Fruit fly (Drosophila melanogaster) whole organism, pupa: ENCODE results near the gene CG15891.

Source experiments
- CG10348 ChIP-seq: fragments of 200-800 bp; sonication (Bioruptor generic); IDR thresholded peaks from 2 replicates; pipeline ENCODE4 v1.3.6; 2022; ENCODE audit warnings: missing biosample characterization, missing genetic modification characterization
- CG12605 ChIP-seq: fragments of 200-800 bp; sonication (Bioruptor generic); IDR thresholded peaks from 2 replicates; pipeline ENCODE4 v1.3.6; 2022; ENCODE audit warnings: missing biosample characterization, missing genetic modification characterization
- CG13204 ChIP-seq: fragments of 200-800 bp; sonication (Bioruptor generic); optimal IDR thresholded peaks from 2 replicates; lab custom pipeline; 2018; ENCODE audit warnings: missing biosample characterization, mild to moderate bottlenecking, missing genetic modification characterization, moderate library complexity
- CG14655 ChIP-seq: fragments of 200-800 bp; sonication (Bioruptor generic); optimal IDR thresholded peaks from 3 replicates; lab custom pipeline; 2017; ENCODE audit warnings: mild to moderate bottlenecking, missing biosample characterization, missing genetic modification reagents, missing genetic modification characterization
- CG15710 ChIP-seq: fragments of 200-800 bp; sonication (Bioruptor generic); optimal IDR thresholded peaks from 2 replicates; lab custom pipeline; 2018; ENCODE audit warnings: missing biosample characterization, mild to moderate bottlenecking, missing genetic modification characterization, moderate library complexity
- CG17806 ChIP-seq: fragments of 200-800 bp; sonication (Bioruptor generic); optimal IDR thresholded peaks from 2 replicates; lab custom pipeline; 2018; ENCODE audit warnings: missing biosample characterization, mild to moderate bottlenecking, missing genetic modification characterization, moderate library complexity
- CG32121 ChIP-seq: fragments of 200-800 bp; sonication (Bioruptor generic); IDR thresholded peaks from 2 replicates; pipeline ENCODE4 v1.3.6; 2022; ENCODE audit warnings: missing biosample characterization, missing genetic modification characterization
- CG34367 ChIP-seq: fragments of 200-800 bp; sonication (Bioruptor generic); optimal IDR thresholded peaks from 2 replicates; lab custom pipeline; 2018; ENCODE audit warnings: missing biosample characterization, mild to moderate bottlenecking, missing genetic modification characterization
- CG4496 ChIP-seq: fragments of 200-800 bp; sonication (Bioruptor generic); IDR thresholded peaks from 3 replicates; pipeline ENCODE4 v1.3.6; 2022; ENCODE audit warnings: missing biosample characterization, missing genetic modification characterization
- CG8159 ChIP-seq: fragments of 200-800 bp; sonication (Bioruptor generic); optimal IDR thresholded peaks from 3 replicates; lab custom pipeline; 2018; ENCODE audit warnings: missing biosample characterization, mild to moderate bottlenecking, missing genetic modification characterization, moderate library complexity
- CG8301 ChIP-seq: fragments of 200-800 bp; sonication (Bioruptor generic); optimal IDR thresholded peaks from 2 replicates; lab custom pipeline; 2018; ENCODE audit warnings: missing biosample characterization, mild to moderate bottlenecking, missing genetic modification characterization
- CG9948 ChIP-seq: fragments of 200-800 bp; sonication (Bioruptor generic); optimal IDR thresholded peaks from 2 replicates; lab custom pipeline; 2018; ENCODE audit warnings: missing biosample characterization, mild to moderate bottlenecking, missing genetic modification characterization, moderate library complexity
- D1 ChIP-seq: fragments of 200-800 bp; sonication (Bioruptor generic); optimal IDR thresholded peaks from 2 replicates; lab custom pipeline; 2018; ENCODE audit warnings: missing biosample characterization, mild to moderate bottlenecking, missing genetic modification characterization, moderate library complexity
- EcR ChIP-seq: fragments of 200-800 bp; sonication (Bioruptor generic); optimal IDR thresholded peaks from 3 replicates; lab custom pipeline; 2019; ENCODE audit warnings: missing biosample characterization, missing genetic modification characterization, mild to moderate bottlenecking, moderate library complexity, missing genetic modification reagents
- Ets98B ChIP-seq: fragments of 200-800 bp; sonication (Bioruptor generic); IDR thresholded peaks from 2 replicates; pipeline ENCODE4 v1.3.6; 2022; ENCODE audit warnings: missing biosample characterization, missing genetic modification characterization
- Pif1A ChIP-seq: fragments of 200-800 bp; sonication (Bioruptor generic); optimal IDR thresholded peaks from 3 replicates; lab custom pipeline; 2016; ENCODE audit warnings: missing biosample characterization, missing genetic modification characterization
- Pif1B ChIP-seq: fragments of 200-800 bp; sonication (Bioruptor generic); optimal IDR thresholded peaks from 3 replicates; lab custom pipeline; 2016; ENCODE audit warnings: missing biosample characterization, missing genetic modification characterization
- Snoo ChIP-seq: fragments of 200-800 bp; sonication (Bioruptor generic); optimal IDR thresholded peaks from 3 replicates; lab custom pipeline; 2017; ENCODE audit warnings: missing biosample characterization, mild to moderate bottlenecking, missing genetic modification characterization, inconsistent platforms
- fd96Ca ChIP-seq: fragments of 200-800 bp; sonication (Bioruptor generic); IDR thresholded peaks from 3 replicates; pipeline ENCODE4 v1.3.6; 2022; ENCODE audit warnings: missing biosample characterization, missing genetic modification characterization
- gl ChIP-seq: fragments of 200-800 bp; sonication (Bioruptor generic); optimal IDR thresholded peaks from 2 replicates; lab custom pipeline; 2018; ENCODE audit warnings: missing biosample characterization, mild to moderate bottlenecking, missing genetic modification characterization
- rn ChIP-seq: fragments of 200-800 bp; sonication (Bioruptor generic); IDR thresholded peaks from 2 replicates; pipeline ENCODE4 v1.3.6; 2022; ENCODE audit warnings: missing biosample characterization, missing genetic modification characterization

The CG15891 gene

DNA sequence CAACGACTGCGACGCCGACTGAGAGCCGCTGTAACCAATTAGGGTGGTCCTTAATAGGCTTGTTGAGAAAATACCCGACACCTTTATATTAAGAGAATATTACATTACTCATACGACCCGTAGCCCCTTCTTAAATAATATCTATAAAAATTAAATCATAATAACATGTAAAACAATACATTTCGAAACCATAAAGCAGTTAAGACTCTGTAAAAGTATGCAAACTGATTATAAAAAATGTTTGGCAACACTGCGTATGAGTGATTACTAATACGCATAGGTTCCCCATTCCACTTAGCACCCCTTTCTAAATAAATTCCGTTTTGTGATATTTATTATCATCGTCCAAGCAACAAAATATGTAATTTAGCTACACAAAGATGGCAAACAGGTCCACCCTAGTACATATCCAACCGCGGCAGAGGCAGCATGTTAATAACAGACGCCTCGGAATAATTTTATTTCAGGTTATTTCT is 45.5 kb upstream of the CG15891 start:
- peak; percentile 36; the same call in 1 of the 3 replicates for TF ChIP-seq CG4496 (GFP tag; lab: Robert Waterston, UW)
- TF ChIP-seq CG12605 (GFP tag; lab: Robert Waterston, UW) = peak; percentile 41; the same call in 1 of the 2 replicates
- TF ChIP-seq CG17806 = peak; percentile 71
- peak; percentile 99 for TF ChIP-seq CG8159 (tag; lab: Kevin White, UChicago)
- peak; percentile 89 for TF ChIP-seq CG15710 (tag; lab: Kevin White, UChicago)
- TF ChIP-seq gl (tag; lab: Kevin White, UChicago) = peak; percentile 48
- TF ChIP-seq CG9948 (tag; lab: Kevin White, UChicago) = peak; percentile 84
- no peak for TF ChIP-seq EcR
- TF ChIP-seq rn = peak; percentile 41; the same call in 1 of the 2 replicates
- peak; percentile 47 for TF ChIP-seq Ets98B (GFP tag; lab: Robert Waterston, UW)
- TF ChIP-seq Pif1A (GFP tag; lab: Kevin White, UChicago) = peak; percentile 87
- TF ChIP-seq fd96Ca = peak; percentile 75
- TF ChIP-seq CG34367 (tag; lab: Kevin White, UChicago) = peak; percentile 80
- peak; percentile 72 for TF ChIP-seq CG13204 (GFP tag; lab: Kevin White, UChicago)
- peak; percentile 89 for TF ChIP-seq CG8301 (tag; lab: Kevin White, UChicago)
- peak; percentile 88 for TF ChIP-seq Pif1B
- TF ChIP-seq D1 (tag; lab: Kevin White, UChicago) = peak; percentile 66
- TF ChIP-seq CG14655 (GFP tag; lab: Kevin White, UChicago) = peak; percentile 90
- TF ChIP-seq Snoo = peak; percentile 90
- TF ChIP-seq CG10348 (GFP tag; lab: Robert Waterston, UW) = no peak
- peak; percentile 58 for TF ChIP-seq CG32121 (GFP tag; lab: Robert Waterston, UW)
- TF ChIP-seq, all 21 proteins: peak for 19

- TF ChIP-seq Snoo (no peak), EcR (peak; percentile 96), Pif1B (peak; percentile 38), CG15710 (tag; lab: Kevin White, UChicago) (peak; percentile 87), CG4496 (GFP tag; lab: Robert Waterston, UW) (peak; percentile 82), Pif1A (GFP tag; lab: Kevin White, UChicago) (peak; percentile 54), CG17806 (peak; percentile 85), fd96Ca (peak; percentile 60; the same call in 2 of the 3 replicates), CG10348 (GFP tag; lab: Robert Waterston, UW) (no peak), CG32121 (GFP tag; lab: Robert Waterston, UW) (peak; percentile 80), CG8159 (tag; lab: Kevin White, UChicago) (peak; percentile 45), D1 (tag; lab: Kevin White, UChicago) (peak; percentile 26), CG13204 (GFP tag; lab: Kevin White, UChicago) (no peak), CG34367 (tag; lab: Kevin White, UChicago) (peak; percentile 76), CG9948 (tag; lab: Kevin White, UChicago) (peak; percentile 77), Ets98B (GFP tag; lab: Robert Waterston, UW) (peak; percentile 83), CG8301 (tag; lab: Kevin White, UChicago) (peak; percentile 59), rn (0 out of 2 replicates have a peak, but pooled peaks have one; percentile 36), CG14655 (GFP tag; lab: Kevin White, UChicago) (peak; percentile 39), CG12605 (GFP tag; lab: Robert Waterston, UW) (peak; percentile 59; the same call in 1 of the 2 replicates), gl (tag; lab: Kevin White, UChicago) (peak; percentile 66)
These were observed 44.9 kb upstream of the CG15891 start for dm6 chrX:6339970-6340548.

- no peak for TF ChIP-seq CG10348 (GFP tag; lab: Robert Waterston, UW)
- TF ChIP-seq CG12605 (GFP tag; lab: Robert Waterston, UW) = peak; percentile 30; the same call in 1 of the 2 replicates
- TF ChIP-seq Ets98B (GFP tag; lab: Robert Waterston, UW) = peak; percentile 52
- TF ChIP-seq CG14655 (GFP tag; lab: Kevin White, UChicago) = peak; percentile 73
- TF ChIP-seq CG15710 (tag; lab: Kevin White, UChicago) = peak; percentile 57
- peak; percentile 11 for TF ChIP-seq gl (tag; lab: Kevin White, UChicago)
- peak; percentile 67 for TF ChIP-seq CG9948 (tag; lab: Kevin White, UChicago)
- TF ChIP-seq Pif1B = peak; percentile 15
- TF ChIP-seq CG4496 (GFP tag; lab: Robert Waterston, UW) = peak; percentile 76
- TF ChIP-seq fd96Ca = peak; percentile 68; the same call in 2 of the 3 replicates
- TF ChIP-seq CG32121 (GFP tag; lab: Robert Waterston, UW) = peak; percentile 49; the same call in 1 of the 2 replicates
- peak; percentile 61 for TF ChIP-seq CG17806
- peak; percentile 41 for TF ChIP-seq Snoo
- peak; percentile 54 for TF ChIP-seq CG8301 (tag; lab: Kevin White, UChicago)
- no peak for TF ChIP-seq CG13204 (GFP tag; lab: Kevin White, UChicago)
- peak; percentile 73 for TF ChIP-seq CG8159 (tag; lab: Kevin White, UChicago)
- TF ChIP-seq rn = no peak
- TF ChIP-seq Pif1A (GFP tag; lab: Kevin White, UChicago) = peak; percentile 53
- TF ChIP-seq CG34367 (tag; lab: Kevin White, UChicago) = peak; percentile 49
- no peak for TF ChIP-seq D1 (tag; lab: Kevin White, UChicago)
- TF ChIP-seq EcR = peak; percentile 6
- TF ChIP-seq, all 21 proteins: peak for 17
These were observed 43.8 kb upstream of the CG15891 start for dm6 chrX:6338738-6339614.

dm6 chrX:6337702-6338101 is 42.6 kb upstream of the CG15891 start, which contains the start of gene CG3842:
CG3842 (plus strand) TSS chrX:6337762.
- TF ChIP-seq gl (tag; lab: Kevin White, UChicago) = no peak
- TF ChIP-seq CG12605 (GFP tag; lab: Robert Waterston, UW) = no peak
- no peak for TF ChIP-seq Snoo
- no peak for TF ChIP-seq D1 (tag; lab: Kevin White, UChicago)
- TF ChIP-seq fd96Ca = no peak
- TF ChIP-seq CG17806 = no peak
- TF ChIP-seq Pif1A (GFP tag; lab: Kevin White, UChicago) = no peak
- TF ChIP-seq CG14655 (GFP tag; lab: Kevin White, UChicago) = no peak
- TF ChIP-seq CG32121 (GFP tag; lab: Robert Waterston, UW) = no peak
- TF ChIP-seq CG13204 (GFP tag; lab: Kevin White, UChicago) = no peak
- no peak for TF ChIP-seq rn
- TF ChIP-seq EcR = no peak
- no peak for TF ChIP-seq CG34367 (tag; lab: Kevin White, UChicago)
